Worm (Caenorhabditis elegans): ENCODE data around the gene ZK632.2.

ZK632.2 gene

ce11 chrIII:9798478-9799157 is at the start of gene ZK632.2:
Gene ZK632.2 (plus strand): TSS chrIII:9799107.
- no peak for TF ChIP-seq pha-4 (tag; optimal IDR thresholded peaks at IDR 0.05)
- TF ChIP-seq elt-1 (tag; optimal IDR thresholded peaks at IDR 0.05), result no peak
- TF ChIP-seq nfya-1 (tag; optimal IDR thresholded peaks at IDR 0.05; ENCODE audit: insufficient read depth), result peak; percentile 1
- no peak for TF ChIP-seq jun-1 (tag; optimal IDR thresholded peaks at IDR 0.05)
- no peak for TF ChIP-seq eor-1 (tag; optimal IDR thresholded peaks at IDR 0.05)
- no peak for TF ChIP-seq fkh-2 (tag; optimal IDR thresholded peaks at IDR 0.05)
- no peak for TF ChIP-seq ztf-4 (tag; optimal IDR thresholded peaks at IDR 0.05)
- TF ChIP-seq ceh-9 (tag; optimal IDR thresholded peaks at IDR 0.05), result no peak
- TF ChIP-seq mml-1 (tag; optimal IDR thresholded peaks at IDR 0.05), result no peak
- TF ChIP-seq lin-39 (tag; optimal IDR thresholded peaks at IDR 0.05), result no peak
- no peak for TF ChIP-seq ceh-28 (tag; optimal IDR thresholded peaks at IDR 0.05)
- TF ChIP-seq ceh-16 (tag; optimal IDR thresholded peaks at IDR 0.05), result no peak
- no peak for TF ChIP-seq daf-12 (tag; optimal IDR thresholded peaks at IDR 0.05)
- TF ChIP-seq nhr-67 (tag; optimal IDR thresholded peaks at IDR 0.05), result no peak
- TF ChIP-seq lin-15B (tag; optimal IDR thresholded peaks at IDR 0.05), result peak; percentile 10
- TF ChIP-seq nhr-25 (tag; optimal IDR thresholded peaks at IDR 0.05), result no peak
- no peak for TF ChIP-seq zag-1 (tag; optimal IDR thresholded peaks at IDR 0.05)

DNA sequence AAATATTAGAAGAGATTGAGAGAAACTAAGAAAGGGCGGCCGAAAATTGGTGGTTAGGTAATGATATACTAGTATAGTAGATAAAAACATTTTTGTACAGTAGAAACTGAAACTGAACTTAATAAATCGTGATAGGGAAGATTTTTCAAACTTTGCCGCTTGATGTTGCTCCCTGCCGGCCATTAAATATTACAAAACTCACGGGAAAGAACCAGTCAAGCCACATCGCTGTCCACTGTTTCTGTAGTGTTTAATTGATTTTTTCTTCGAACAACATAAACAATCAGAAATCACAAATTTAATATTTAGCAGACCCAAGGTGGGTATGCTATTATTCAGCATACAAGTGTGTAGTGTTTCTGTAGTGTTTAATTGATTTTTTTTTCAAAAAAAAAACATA is 47.8 kb upstream of the ZK632.2 start, which contains the start of gene T05G5.5:
TSS of gene T05G5.5 (minus strand) at position 359 of the 400 bp plus-strand sequence.
- no peak for TF ChIP-seq nhr-28 (tag; optimal IDR thresholded peaks at IDR 0.05)
- no peak for TF ChIP-seq daf-12 (tag; optimal IDR thresholded peaks at IDR 0.05)
- TF ChIP-seq elt-2 (tag; optimal IDR thresholded peaks at IDR 0.05), result peak; percentile 5
- no peak for TF ChIP-seq fkh-2 (tag; optimal IDR thresholded peaks at IDR 0.05)
- no peak for TF ChIP-seq hmg-11 (tag; optimal IDR thresholded peaks at IDR 0.05)
- TF ChIP-seq ceh-9 (tag; optimal IDR thresholded peaks at IDR 0.05), result no peak
- TF ChIP-seq ama-1 (optimal IDR thresholded peaks at IDR 0.05), result peak; percentile 59
- TF ChIP-seq unc-62 (GFP tag; optimal IDR thresholded peaks at IDR 0.05), result no peak
- TF ChIP-seq nhr-43 (tag; optimal IDR thresholded peaks at IDR 0.05; ENCODE audit: poor library complexity, severe bottlenecking), result peak; percentile 79
- no peak for TF ChIP-seq ZK546.5 (tag; optimal IDR thresholded peaks at IDR 0.05)
- TF ChIP-seq nhr-77 (tag; optimal IDR thresholded peaks at IDR 0.05), result no peak
- TF ChIP-seq snpc-4 (tag; optimal IDR thresholded peaks at IDR 0.05), result no peak
- no peak for TF ChIP-seq pha-4 (tag; optimal IDR thresholded peaks at IDR 0.05)

- no peak for TF ChIP-seq snpc-4 (tag; optimal IDR thresholded peaks at IDR 0.05)
- no peak for TF ChIP-seq aly-2 (tag; optimal IDR thresholded peaks at IDR 0.05)
- no peak for TF ChIP-seq nhr-23 (tag; optimal IDR thresholded peaks at IDR 0.05)
- no peak for TF ChIP-seq elt-1 (tag; optimal IDR thresholded peaks at IDR 0.05)
- no peak for TF ChIP-seq ztf-11 (tag; optimal IDR thresholded peaks at IDR 0.05)
- no peak for TF ChIP-seq lin-39 (tag; optimal IDR thresholded peaks at IDR 0.05)
- no peak for TF ChIP-seq fkh-10 (GFP tag; optimal IDR thresholded peaks at IDR 0.05)
- TF ChIP-seq nhr-12 (tag; optimal IDR thresholded peaks at IDR 0.05), result no peak
- peak; percentile 35 for TF ChIP-seq pqm-1 (tag; optimal IDR thresholded peaks at IDR 0.05)
- peak; percentile 7 for TF ChIP-seq ama-1 (optimal IDR thresholded peaks at IDR 0.05)
- TF ChIP-seq elt-2 (tag; optimal IDR thresholded peaks at IDR 0.05), result peak; percentile 40
- peak; percentile 65 for TF ChIP-seq pha-4 (tag; optimal IDR thresholded peaks at IDR 0.05)
- TF ChIP-seq sea-2 (GFP tag; optimal IDR thresholded peaks at IDR 0.05), result no peak
- no peak for TF ChIP-seq fkh-2 (tag; optimal IDR thresholded peaks at IDR 0.05)
- TF ChIP-seq nfya-1 (tag; optimal IDR thresholded peaks at IDR 0.05; ENCODE audit: insufficient read depth), result peak; percentile 20
- TF ChIP-seq nhr-43 (tag; optimal IDR thresholded peaks at IDR 0.05; ENCODE audit: poor library complexity, severe bottlenecking), result peak; percentile 70
- peak; percentile 4 for TF ChIP-seq lsy-12 (tag; optimal IDR thresholded peaks at IDR 0.05)
Measured at ce11 chrIII:9752852-9753251, 46.1 kb upstream of the ZK632.2 start, which contains the start of gene ech-6. Gene ech-6 (minus strand): TSS chrIII:9752883.

ce11 chrIII:9757414-9757813 is 41.5 kb upstream of the ZK632.2 start, which contains the start of gene vps-53:
Gene vps-53 (minus strand): TSS chrIII:9757514.
- no peak for TF ChIP-seq snpc-4 (tag; optimal IDR thresholded peaks at IDR 0.05)
- TF ChIP-seq zag-1 (tag; optimal IDR thresholded peaks at IDR 0.05), result no peak
- no peak for TF ChIP-seq eor-1 (tag; optimal IDR thresholded peaks at IDR 0.05)
- no peak for TF ChIP-seq nhr-11 (tag; optimal IDR thresholded peaks at IDR 0.05)
- TF ChIP-seq aly-2 (tag; optimal IDR thresholded peaks at IDR 0.05), result no peak
- TF ChIP-seq nhr-43 (tag; optimal IDR thresholded peaks at IDR 0.05; ENCODE audit: poor library complexity, severe bottlenecking), result no peak
- TF ChIP-seq fkh-10 (GFP tag; optimal IDR thresholded peaks at IDR 0.05), result no peak
- no peak for TF ChIP-seq nhr-12 (tag; optimal IDR thresholded peaks at IDR 0.05)
- TF ChIP-seq nhr-237 (tag; optimal IDR thresholded peaks at IDR 0.05), result no peak
- TF ChIP-seq ama-1 (optimal IDR thresholded peaks at IDR 0.05), result no peak
- TF ChIP-seq egl-27 (tag; optimal IDR thresholded peaks at IDR 0.05), result no peak
- no peak for TF ChIP-seq sea-2 (GFP tag; optimal IDR thresholded peaks at IDR 0.05)
- TF ChIP-seq nhr-28 (tag; optimal IDR thresholded peaks at IDR 0.05), result no peak
- no peak for TF ChIP-seq nhr-77 (tag; optimal IDR thresholded peaks at IDR 0.05)
